Fruit fly (Drosophila melanogaster): ENCODE measurements around the gene Ptp61F.

The Ptp61F gene

dm6 chr3L:1319097-1319725 lies 155.8 kb downstream of the Ptp61F start (continued):
- TF ChIP-seq CG31224 (GFP tag; IDR thresholded peaks at IDR 0.05): no peak
- peak; percentile 76 for TF ChIP-seq Antp (GFP tag; optimal IDR thresholded peaks at IDR 0.05)
- TF ChIP-seq CG15514 (GFP tag; optimal IDR thresholded peaks at IDR 0.05): peak; percentile 19
- no peak for TF ChIP-seq CG13894 (tag; optimal IDR thresholded peaks at IDR 0.05)
- 0 out of 2 replicates have a peak, but pooled peaks have one; percentile 27 for TF ChIP-seq dati (GFP tag; IDR thresholded peaks at IDR 0.05)
- no peak for TF ChIP-seq ac (GFP tag; optimal IDR thresholded peaks at IDR 0.05)
- TF ChIP-seq CG31365 (tag; optimal IDR thresholded peaks at IDR 0.05): peak; percentile 39
- peak; percentile 49 for TF ChIP-seq Camta (GFP tag; optimal IDR thresholded peaks at IDR 0.05)
- TF ChIP-seq ap (GFP tag; IDR thresholded peaks at IDR 0.05): peak; percentile 56
- TF ChIP-seq B-H2 (GFP tag; optimal IDR thresholded peaks at IDR 0.05): no peak
- no peak for TF ChIP-seq CG1832 (GFP tag; optimal IDR thresholded peaks at IDR 0.05)
- peak; percentile 76 for TF ChIP-seq CG12219 (GFP tag; optimal IDR thresholded peaks at IDR 0.05)
- TF ChIP-seq fu2 (GFP tag; optimal IDR thresholded peaks at IDR 0.05): peak; percentile 8
- peak; percentile 62; the same call in 1 of the 2 replicates for TF ChIP-seq aop (GFP tag; IDR thresholded peaks at IDR 0.05)
- TF ChIP-seq Hand (GFP tag; optimal IDR thresholded peaks at IDR 0.05): no peak
- peak; percentile 13 for TF ChIP-seq CG4854 (GFP tag; optimal IDR thresholded peaks at IDR 0.05)
- peak; percentile 80 for TF ChIP-seq Nf-YA (GFP tag; IDR thresholded peaks at IDR 0.05)
- no peak for TF ChIP-seq kni (GFP tag; optimal IDR thresholded peaks at IDR 0.05)
- TF ChIP-seq CG15073 (GFP tag; optimal IDR thresholded peaks at IDR 0.05): peak; percentile 29
- TF ChIP-seq CG7928 (GFP tag; optimal IDR thresholded peaks at IDR 0.05): no peak
- TF ChIP-seq ara (GFP tag; IDR thresholded peaks at IDR 0.05): peak; percentile 88
- TF ChIP-seq CG7839 (tag; optimal IDR thresholded peaks at IDR 0.05): peak; percentile 79
- no peak for TF ChIP-seq cg (GFP tag; optimal IDR thresholded peaks at IDR 0.05)
- TF ChIP-seq ranshi (GFP tag; IDR thresholded peaks at IDR 0.05): peak; percentile 63
- TF ChIP-seq Dip3 (GFP tag; optimal IDR thresholded peaks at IDR 0.05): peak; percentile 47
- no peak for TF ChIP-seq cad (GFP tag; optimal IDR thresholded peaks at IDR 0.05)
- peak; percentile 40 for TF ChIP-seq tio (GFP tag; optimal IDR thresholded peaks at IDR 0.05)
- peak; percentile 79 for TF ChIP-seq CG8388 (GFP tag; optimal IDR thresholded peaks at IDR 0.05)
- TF ChIP-seq CG17568 (GFP tag; optimal IDR thresholded peaks at IDR 0.05): no peak
- TF ChIP-seq disco-r (GFP tag; optimal IDR thresholded peaks at IDR 0.05): no peak
- peak; percentile 58; the same call in 1 of the 2 replicates for TF ChIP-seq Lim3 (GFP tag; IDR thresholded peaks at IDR 0.05)
- TF ChIP-seq chn (GFP tag; optimal IDR thresholded peaks at IDR 0.05): peak; percentile 78
- TF ChIP-seq Ravus (GFP tag; IDR thresholded peaks at IDR 0.05): peak; percentile 15; the same call in 1 of the 2 replicates
- no peak for TF ChIP-seq sna (GFP tag; IDR thresholded peaks at IDR 0.05; ENCODE audit: partially characterized antibody)
- TF ChIP-seq TFAM (GFP tag; optimal IDR thresholded peaks at IDR 0.05): no peak
- peak; percentile 58 for TF ChIP-seq cato (GFP tag; optimal IDR thresholded peaks at IDR 0.05; ENCODE audit: borderline replicate concordance)
- peak; percentile 58; the same call in 1 of the 2 replicates for TF ChIP-seq seq (GFP tag; IDR thresholded peaks at IDR 0.05)
- peak; percentile 81 for TF ChIP-seq ase (GFP tag; IDR thresholded peaks at IDR 0.05)
- TF ChIP-seq CG6791 (GFP tag; IDR thresholded peaks at IDR 0.05; ENCODE audit: partially characterized antibody): 0 out of 3 replicates have a peak, but pooled peaks have one; percentile 37
- no peak for TF ChIP-seq CG4282 (GFP tag; optimal IDR thresholded peaks at IDR 0.05)
- TF ChIP-seq hbn (GFP tag; IDR thresholded peaks at IDR 0.05; ENCODE audit: partially characterized antibody): no peak
- peak; percentile 65 for TF ChIP-seq CG6813 (GFP tag; optimal IDR thresholded peaks at IDR 0.05)
- TF ChIP-seq Atf-2 (GFP tag; optimal IDR thresholded peaks at IDR 0.05): peak; percentile 52
- TF ChIP-seq bab2 (GFP tag; optimal IDR thresholded peaks at IDR 0.05): peak; percentile 17
- TF ChIP-seq dmrt99B (tag; optimal IDR thresholded peaks at IDR 0.05): peak; percentile 92
- peak; percentile 46; the same call in 1 of the 2 replicates for TF ChIP-seq bowl (GFP tag; IDR thresholded peaks at IDR 0.05)
- TF ChIP-seq emc (GFP tag; optimal IDR thresholded peaks at IDR 0.05): no peak
- peak; percentile 51 for TF ChIP-seq mam (GFP tag; optimal IDR thresholded peaks at IDR 0.05)
- peak; percentile 43 for TF ChIP-seq grn (GFP tag; optimal IDR thresholded peaks at IDR 0.05)
- peak; percentile 68 for TF ChIP-seq danr (GFP tag; IDR thresholded peaks at IDR 0.05)

All from whole organism, embryonic.